Fruit fly (Drosophila melanogaster) whole organism, embryonic: ENCODE measurements around the gene Dlc90F.

Experiments used
- Awh ChIP-seq: fragments of 200-800 bp; sonication (Bioruptor generic); IDR thresholded peaks from 2 replicates; pipeline ENCODE4, ENCODE4 v1.3.6; 2022; ENCODE audit warnings: missing biosample characterization, missing genetic modification characterization
- CG11723 ChIP-seq: fragments of 200-800 bp; sonication (Bioruptor generic); optimal IDR thresholded peaks from 2 replicates; lab custom pipeline; 2017; ENCODE audit warnings: missing biosample characterization, mild to moderate bottlenecking, missing genetic modification characterization
- CG12071 ChIP-seq: fragments of 200-800 bp; sonication (Bioruptor generic); optimal IDR thresholded peaks from 3 replicates; lab custom pipeline; 2018; ENCODE audit warnings: missing biosample characterization, mild to moderate bottlenecking, missing genetic modification characterization
- CG12299 ChIP-seq: fragments of 200-800 bp; sonication (Bioruptor generic); optimal IDR thresholded peaks from 2 replicates; lab custom pipeline; 2018; ENCODE audit warnings: missing biosample characterization, mild to moderate bottlenecking, missing genetic modification characterization
- CG12744 ChIP-seq: fragments of 200-800 bp; sonication (Bioruptor generic); optimal IDR thresholded peaks from 2 replicates; lab custom pipeline; 2016; ENCODE audit warnings: missing biosample characterization, missing genetic modification characterization
- CG12942 ChIP-seq: fragments of 200-800 bp; sonication (Bioruptor generic); optimal IDR thresholded peaks from 3 replicates; lab custom pipeline; 2016; ENCODE audit warnings: missing biosample characterization, missing genetic modification characterization
- CG13624 ChIP-seq: fragments of 200-800 bp; sonication (Bioruptor generic); optimal IDR thresholded peaks from 2 replicates; lab custom pipeline; 2016; ENCODE audit warnings: missing biosample characterization, missing genetic modification characterization
- CG14667 ChIP-seq: fragments of 200-800 bp; sonication (Bioruptor generic); IDR thresholded peaks from 2 replicates; pipeline ENCODE4 v1.3.6; 2022; ENCODE audit warnings: missing biosample characterization, missing genetic modification characterization
- CG1529 ChIP-seq: fragments of 200-800 bp; sonication (Bioruptor generic); optimal IDR thresholded peaks from 3 replicates; lab custom pipeline; 2018; ENCODE audit warnings: missing biosample characterization, missing genetic modification characterization
- CG18011 ChIP-seq: fragments of 200-800 bp; sonication (Bioruptor generic); optimal IDR thresholded peaks from 2 replicates; lab custom pipeline; 2017; ENCODE audit warnings: missing biosample characterization, missing genetic modification characterization, mild to moderate bottlenecking, moderate library complexity, missing genotype
- CG18476 ChIP-seq: fragments of 200-800 bp; sonication (Bioruptor generic); optimal IDR thresholded peaks from 2 replicates; lab custom pipeline; 2016; ENCODE audit warnings: missing biosample characterization, mild to moderate bottlenecking, missing genetic modification characterization
- CG2199 ChIP-seq: fragments of 200-800 bp; sonication (Bioruptor generic); IDR thresholded peaks from 3 replicates; pipeline ENCODE4 v1.3.6; 2022; ENCODE audit warnings: missing biosample characterization, missing genetic modification characterization
- CG2202 ChIP-seq: fragments of 200-800 bp; sonication (Bioruptor generic); optimal IDR thresholded peaks from 2 replicates; lab custom pipeline; 2018; ENCODE audit warnings: missing biosample characterization, mild to moderate bottlenecking, missing genetic modification characterization
- CG30403 ChIP-seq: fragments of 200-800 bp; sonication (Bioruptor generic); optimal IDR thresholded peaks from 3 replicates; lab custom pipeline; 2016; ENCODE audit warnings: missing biosample characterization, missing genetic modification characterization
- CG32772 ChIP-seq: fragments of 200-800 bp; sonication (Bioruptor generic); IDR thresholded peaks from 2 replicates; pipeline ENCODE4 v1.3.6; 2022; ENCODE audit warnings: missing biosample characterization, missing genetic modification characterization
- CG3281 ChIP-seq: fragments of 200-800 bp; sonication (Bioruptor generic); optimal IDR thresholded peaks from 3 replicates; lab custom pipeline; 2017; ENCODE audit warnings: missing biosample characterization, mild to moderate bottlenecking, missing genetic modification characterization
- CG3995 ChIP-seq: fragments of 200-800 bp; sonication (Bioruptor generic); optimal IDR thresholded peaks from 3 replicates; lab custom pipeline; 2016; ENCODE audit warnings: missing biosample characterization, missing genetic modification characterization
- CG5953 ChIP-seq: fragments of 200-800 bp; sonication (Bioruptor generic); IDR thresholded peaks from 2 replicates; pipeline ENCODE4 v1.3.6; 2022; ENCODE audit warnings: missing biosample characterization, missing genetic modification characterization
- CG6272 ChIP-seq: fragments of 200-800 bp; sonication (Bioruptor generic); IDR thresholded peaks from 2 replicates; pipeline ENCODE4 v1.3.6; 2022; ENCODE audit warnings: missing biosample characterization, missing genetic modification characterization
- CTCF ChIP-seq: fragments of 200-800 bp; sonication (Bioruptor generic); optimal IDR thresholded peaks from 2 replicates; lab custom pipeline; 2017; ENCODE audit warnings: missing biosample characterization, mild to moderate bottlenecking, missing genetic modification characterization, moderate library complexity
- CoRest ChIP-seq: fragments of 200-800 bp; sonication (Bioruptor generic); optimal IDR thresholded peaks from 3 replicates; lab custom pipeline; 2018; ENCODE audit warnings: missing biosample characterization, mild to moderate bottlenecking, missing genetic modification characterization, moderate library complexity
- D19A ChIP-seq: fragments of 200-800 bp; optimal IDR thresholded peaks from 3 replicates; lab custom pipeline; 2019; ENCODE audit warnings: missing biosample characterization, mild to moderate bottlenecking, missing genetic modification characterization, moderate library complexity
- Dfd ChIP-seq, 2 experiments: fragments of >200 bp; optimal IDR thresholded peaks; 2 replicates each; lab custom pipeline; 2017; ENCODE audit warnings: missing biosample characterization in 2 of 2, missing genetic modification characterization in 2 of 2
- Dip3 ChIP-seq: fragments of 200-800 bp; sonication (Bioruptor generic); optimal IDR thresholded peaks from 3 replicates; lab custom pipeline; 2016; ENCODE audit warnings: missing biosample characterization, missing genetic modification characterization
- Elba2 ChIP-seq: fragments of 200-800 bp; sonication (Bioruptor generic); optimal IDR thresholded peaks from 3 replicates; lab custom pipeline; 2016; ENCODE audit warnings: missing biosample characterization, missing genetic modification characterization
- Fer2 ChIP-seq: fragments of 200-800 bp; sonication (Bioruptor generic); optimal IDR thresholded peaks from 2 replicates; lab custom pipeline; 2018; ENCODE audit warnings: missing biosample characterization, mild to moderate bottlenecking, missing genetic modification characterization, moderate library complexity
- Med ChIP-seq: fragments of 200-800 bp; sonication (Bioruptor generic); peaks from one replicate; lab custom pipeline; 2016; ENCODE audit warnings: missing biosample characterization, missing genetic modification characterization, mild to moderate bottlenecking, inconsistent platforms, moderate library complexity
- NK7.1 ChIP-seq: fragments of 200-800 bp; sonication (Bioruptor generic); optimal IDR thresholded peaks from 3 replicates; lab custom pipeline; 2016; ENCODE audit warnings: missing biosample characterization, missing genetic modification characterization
- Side ChIP-seq: fragments of 200-800 bp; sonication (Bioruptor generic); optimal IDR thresholded peaks from 2 replicates; lab custom pipeline; 2016; ENCODE audit warnings: missing biosample characterization, missing genetic modification characterization
- Sry-δ ChIP-seq: fragments of 200-800 bp; sonication (Bioruptor generic); optimal IDR thresholded peaks from 2 replicates; lab custom pipeline; 2016; ENCODE audit warnings: missing biosample characterization, missing genetic modification characterization
- Usf ChIP-seq: fragments of 200-800 bp; sonication (Bioruptor generic); optimal IDR thresholded peaks from 2 replicates; lab custom pipeline; 2017; ENCODE audit warnings: missing genotype, missing biosample characterization, missing genetic modification characterization
- ab ChIP-seq: fragments of 200-800 bp; sonication (Bioruptor generic); optimal IDR thresholded peaks from 2 replicates; lab custom pipeline; 2016; ENCODE audit warnings: missing biosample characterization, missing genetic modification characterization
- ara ChIP-seq: fragments of 200-800 bp; sonication (Bioruptor generic); IDR thresholded peaks from 2 replicates; pipeline ENCODE4 v1.3.6; 2022; ENCODE audit warnings: missing biosample characterization, missing genetic modification characterization
- ase ChIP-seq: fragments of 200-800 bp; sonication (Bioruptor generic); IDR thresholded peaks from 3 replicates; pipeline ENCODE4 v1.3.6; 2022; ENCODE audit warnings: missing biosample characterization, missing genetic modification characterization
- az2 ChIP-seq: fragments of 200-800 bp; sonication (Bioruptor generic); optimal IDR thresholded peaks from 3 replicates; lab custom pipeline; 2016; ENCODE audit warnings: missing biosample characterization, missing genetic modification characterization
- br ChIP-seq: fragments of >200 bp; optimal IDR thresholded peaks from 2 replicates; lab custom pipeline; 2017
- disco-r ChIP-seq: fragments of 200-800 bp; sonication (Bioruptor generic); optimal IDR thresholded peaks from 2 replicates; lab custom pipeline; 2016; ENCODE audit warnings: missing biosample characterization, missing genetic modification characterization
- dysf ChIP-seq: fragments of 200-800 bp; sonication (Bioruptor generic); IDR thresholded peaks from 3 replicates; pipeline ENCODE4 v1.3.6; 2022; ENCODE audit warnings: missing biosample characterization, missing genetic modification characterization
- gsb-n ChIP-seq: fragments of 200-800 bp; sonication (Bioruptor generic); optimal IDR thresholded peaks from 3 replicates; lab custom pipeline; 2018; ENCODE audit warnings: missing biosample characterization, mild to moderate bottlenecking, missing genetic modification characterization
- hkb ChIP-seq, 2 experiments: fragments of 200-800 bp in 1 of 2; fragments of >200 bp in 1 of 2; sonication (Bioruptor generic) in 1 of 2; IDR thresholded peaks in 1 of 2; optimal IDR thresholded peaks in 1 of 2; 2 replicates each; pipeline versions ENCODE4 v1.3.6 to Lab custom; 2017 to 2022; ENCODE audit warnings: missing biosample characterization in 1 of 2, missing genetic modification characterization in 1 of 2
- hth ChIP-seq: fragments of >200 bp; optimal IDR thresholded peaks from 2 replicates; lab custom pipeline; 2017; ENCODE audit warnings: inconsistent platforms
- kah ChIP-seq: fragments of 200-800 bp; sonication (Bioruptor generic); optimal IDR thresholded peaks from 2 replicates; lab custom pipeline; 2018; ENCODE audit warnings: missing biosample characterization, mild to moderate bottlenecking, missing genetic modification characterization
- klu ChIP-seq: fragments of 200-800 bp; sonication (Bioruptor generic); IDR thresholded peaks from 2 replicates; pipeline ENCODE4 v1.3.6; 2022; ENCODE audit warnings: missing biosample characterization, missing genetic modification characterization
- maf-S ChIP-seq: fragments of 200-800 bp; sonication (Bioruptor generic); optimal IDR thresholded peaks from 2 replicates; lab custom pipeline; 2016; ENCODE audit warnings: missing biosample characterization, missing genetic modification characterization
- mirr ChIP-seq: fragments of 200-800 bp; sonication (Bioruptor generic); optimal IDR thresholded peaks from 3 replicates; lab custom pipeline; 2018; ENCODE audit warnings: missing biosample characterization, mild to moderate bottlenecking, missing genetic modification characterization
- pb ChIP-seq: fragments of 200-800 bp; sonication (Bioruptor generic); optimal IDR thresholded peaks from 3 replicates; lab custom pipeline; 2016; ENCODE audit warnings: missing biosample characterization, missing genetic modification characterization
- pho ChIP-seq: fragments of 200-800 bp; sonication (Bioruptor generic); optimal IDR thresholded peaks from 2 replicates; lab custom pipeline; 2016; ENCODE audit warnings: missing biosample characterization, missing genetic modification characterization
- repo ChIP-seq: fragments of 200-800 bp; sonication (Bioruptor generic); optimal IDR thresholded peaks from 2 replicates; lab custom pipeline; 2016; ENCODE audit warnings: missing biosample characterization, missing genetic modification characterization
- run ChIP-seq: fragments of 200-800 bp; sonication (Bioruptor generic); optimal IDR thresholded peaks from 3 replicates; lab custom pipeline; 2018; ENCODE audit warnings: missing biosample characterization, mild to moderate bottlenecking, missing genetic modification characterization
- tgo ChIP-seq: fragments of 200-800 bp; sonication (Bioruptor generic); IDR thresholded peaks from 3 replicates; pipeline ENCODE4 v1.3.6; 2022; ENCODE audit warnings: missing biosample characterization, missing genetic modification characterization
- tio ChIP-seq: fragments of 200-800 bp; sonication (Bioruptor generic); optimal IDR thresholded peaks from 2 replicates; lab custom pipeline; 2017; ENCODE audit warnings: missing biosample characterization, missing genetic modification characterization, inconsistent platforms
- trem ChIP-seq: fragments of 200-800 bp; optimal IDR thresholded peaks from 3 replicates; lab custom pipeline; 2019; ENCODE audit warnings: missing biosample characterization, mild to moderate bottlenecking, missing genetic modification characterization, moderate library complexity
- wor ChIP-seq: fragments of 200-800 bp; sonication (Bioruptor generic); IDR thresholded peaks from 2 replicates; pipeline ENCODE4 v1.3.6; 2022; ENCODE audit warnings: missing biosample characterization, missing genetic modification characterization
- z ChIP-seq: fragments of 200-800 bp; sonication (Bioruptor generic); IDR thresholded peaks from 3 replicates; pipeline ENCODE4 v1.3.6; 2022; ENCODE audit warnings: missing biosample characterization, missing genetic modification characterization

Dlc90F gene

DNA sequence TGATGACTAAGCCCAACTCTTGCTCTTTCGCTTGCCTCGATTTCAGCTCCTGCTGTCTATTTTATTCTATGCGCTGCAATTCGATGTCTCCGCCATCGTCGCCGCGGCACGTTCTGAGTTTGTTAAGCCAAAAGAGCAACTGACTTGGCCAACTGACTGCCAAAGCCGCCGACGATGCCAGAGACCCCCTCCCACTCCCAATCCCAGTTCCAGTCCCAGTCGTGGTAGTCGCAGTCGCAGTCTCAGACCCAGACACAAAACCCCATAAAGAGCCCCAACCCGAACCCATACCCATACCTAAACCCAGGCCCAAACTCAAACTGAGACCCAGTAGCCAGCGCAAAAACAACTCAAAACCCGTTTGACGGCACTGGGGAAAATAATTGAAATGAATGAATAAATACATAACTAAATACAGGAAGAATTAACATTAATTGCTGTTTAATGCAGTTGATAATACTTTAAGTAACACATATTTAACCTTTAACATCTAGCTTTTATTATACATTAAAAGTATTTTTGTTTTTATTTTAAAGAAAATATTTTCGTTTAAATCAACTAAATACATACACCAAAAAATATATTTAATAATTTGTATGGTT is 11.8 kb downstream of the Dlc90F start (continued):
- no peak for TF ChIP-seq Usf (GFP tag; lab: Kevin White, UChicago)
- TF ChIP-seq CTCF = no peak
- TF ChIP-seq CG12942 (GFP tag; lab: Kevin White, UChicago) = no peak
- TF ChIP-seq Elba2 (GFP tag; lab: Kevin White, UChicago) = no peak
- TF ChIP-seq CG3281 (GFP tag; lab: Kevin White, UChicago) = peak; percentile 51
- no peak for TF ChIP-seq CG1529 (GFP tag; lab: Kevin White, UChicago)
- peak; percentile 44 for TF ChIP-seq az2 (GFP tag; lab: Kevin White, UChicago)
- TF ChIP-seq CG32772 = no peak
- no peak for TF ChIP-seq CoRest
- TF ChIP-seq CG12071 (GFP tag; lab: Kevin White, UChicago) = no peak
- TF ChIP-seq CG11723 (GFP tag; lab: Kevin White, UChicago) = no peak
- TF ChIP-seq hth (lab: Kevin White, UChicago) = no peak
- no peak for TF ChIP-seq NK7.1
- TF ChIP-seq Side (GFP tag; lab: Kevin White, UChicago) = no peak
- no peak for TF ChIP-seq CG18476 (GFP tag; lab: Kevin White, UChicago)
- TF ChIP-seq pb = no peak
- TF ChIP-seq tgo (GFP tag; lab: Robert Waterston, UW) = peak; percentile 37; the same call in 2 of the 3 replicates
- no peak for TF ChIP-seq maf-S (GFP tag; lab: Kevin White, UChicago)
- no peak for TF ChIP-seq CG2202 (tag; lab: Kevin White, UChicago)
- TF ChIP-seq gsb-n (tag; lab: Kevin White, UChicago) = no peak
- TF ChIP-seq Dfd (GFP tag; optimal IDR thresholded peaks at IDR 0.05; lab: Kevin White, UChicago) = no peak
- TF ChIP-seq CG14667 (GFP tag; lab: Robert Waterston, UW) = no peak
- TF ChIP-seq wor (GFP tag; lab: Robert Waterston, UW) = no peak
- TF ChIP-seq mirr (GFP tag; lab: Kevin White, UChicago) = no peak
- no peak for TF ChIP-seq CG2199 (GFP tag; lab: Robert Waterston, UW)
- TF ChIP-seq CG13624 (GFP tag; lab: Kevin White, UChicago) = no peak
- TF ChIP-seq Med (GFP tag; lab: Kevin White, UChicago) = peak; percentile 79
- TF ChIP-seq dysf (GFP tag; lab: Robert Waterston, UW) = no peak; the same call in 2 of the 3 replicates
- no peak for TF ChIP-seq CG5953
- no peak for TF ChIP-seq CG30403
- no peak for TF ChIP-seq D19A
- TF ChIP-seq kah (GFP tag; lab: Kevin White, UChicago) = no peak
- no peak for TF ChIP-seq Fer2 (tag; lab: Kevin White, UChicago)
- TF ChIP-seq repo (GFP tag; lab: Kevin White, UChicago) = no peak
- no peak for TF ChIP-seq hkb (optimal IDR thresholded peaks at IDR 0.05; lab: Kevin White, UChicago)
- no peak for TF ChIP-seq hkb (GFP tag; IDR thresholded peaks at IDR 0.05; lab: Robert Waterston, UW)
- no peak for TF ChIP-seq ara (GFP tag; lab: Robert Waterston, UW)
- no peak for TF ChIP-seq CG3995 (GFP tag; lab: Kevin White, UChicago)
- TF ChIP-seq CG12299 = no peak
- TF ChIP-seq Sry-δ (GFP tag; lab: Kevin White, UChicago) = no peak
- no peak for TF ChIP-seq ab (GFP tag; lab: Kevin White, UChicago)
- peak; percentile 93 for TF ChIP-seq z (GFP tag; lab: Robert Waterston, UW)
- no peak for TF ChIP-seq Awh (GFP tag; lab: Robert Waterston, UW)
- TF ChIP-seq run = no peak
- no peak for TF ChIP-seq br (lab: Kevin White, UChicago)
- no peak for TF ChIP-seq klu (GFP tag; lab: Robert Waterston, UW)
- TF ChIP-seq CG18011 (GFP tag; lab: Kevin White, UChicago) = no peak
- TF ChIP-seq ase (GFP tag; lab: Robert Waterston, UW) = no peak
- TF ChIP-seq disco-r (GFP tag; lab: Kevin White, UChicago) = no peak
- TF ChIP-seq Dip3 = no peak
- 0 out of 2 replicates have a peak, but pooled peaks have one; percentile 19 for TF ChIP-seq CG6272 (GFP tag; lab: Robert Waterston, UW)
- no peak for TF ChIP-seq pho (GFP tag; lab: Kevin White, UChicago)
- TF ChIP-seq CG12744 = no peak
- TF ChIP-seq trem (tag; lab: Kevin White, UChicago) = no peak
- TF ChIP-seq tio (GFP tag; lab: Kevin White, UChicago) = no peak
